Worm (Caenorhabditis elegans): ENCODE measurements around the gene B0545.4.
"Not testable (repeated sequence)": the region's sequence is repeated elsewhere in the genome, so short reads cannot be mapped to it uniquely, and the experiment has no call there.

The B0545.4 gene

ce11 chrIV:80943-81342 is 28.3 kb downstream of the B0545.4 start:
- no peak for TF ChIP-seq flh-1 (GFP tag; optimal IDR thresholded peaks at IDR 0.05)
- no peak for TF ChIP-seq drap-1 (GFP tag; optimal IDR thresholded peaks at IDR 0.05)
- TF ChIP-seq ztf-11 (tag; optimal IDR thresholded peaks at IDR 0.05), result no peak
- TF ChIP-seq hlh-1 (tag; optimal IDR thresholded peaks at IDR 0.05), result no peak

- TF ChIP-seq pha-4 (tag; optimal IDR thresholded peaks at IDR 0.05) (no peak), unc-120 (tag; optimal IDR thresholded peaks at IDR 0.05; ENCODE audit: poor library complexity, severe bottlenecking) (peak; percentile 19), ces-1 (GFP tag; optimal IDR thresholded peaks at IDR 0.05) (peak; percentile 58)
Measured at ce11 chrIV:79205-79604, 30.0 kb downstream of the B0545.4 start, which contains the start of gene T05C7.9. TSS of gene T05C7.9 (plus strand) at chrIV:79276.

ce11 chrIV:78206-78605 is 31.0 kb downstream of the B0545.4 start:
- TF ChIP-seq unc-39 (tag; optimal IDR thresholded peaks at IDR 0.05) (no peak), mep-1 (tag; optimal IDR thresholded peaks at IDR 0.05) (no peak), nhr-237 (tag; optimal IDR thresholded peaks at IDR 0.05) (no peak), lin-32 (GFP tag; optimal IDR thresholded peaks at IDR 0.05) (no peak), cnd-1 (tag; optimal IDR thresholded peaks at IDR 0.05) (no peak), blmp-1 (tag; optimal IDR thresholded peaks at IDR 0.05) (no peak), M03D4.4 (tag; optimal IDR thresholded peaks at IDR 0.05) (no peak), nhr-2 (tag; optimal IDR thresholded peaks at IDR 0.05) (no peak)

- TF ChIP-seq tbx-8 (GFP tag; optimal IDR thresholded peaks at IDR 0.05) (no peak), ces-1 (GFP tag; optimal IDR thresholded peaks at IDR 0.05) (peak; percentile 1)
Measured at ce11 chrIV:77421-77820, 31.8 kb downstream of the B0545.4 start.

- TF ChIP-seq sptf-1 (tag; optimal IDR thresholded peaks at IDR 0.05), result no peak
- TF ChIP-seq flh-1 (GFP tag; optimal IDR thresholded peaks at IDR 0.05), result no peak
- no peak for TF ChIP-seq unc-62 (GFP tag; optimal IDR thresholded peaks at IDR 0.05)
- TF ChIP-seq elt-3 (tag; optimal IDR thresholded peaks at IDR 0.05), result no peak
- TF ChIP-seq ceh-43 (GFP tag; optimal IDR thresholded peaks at IDR 0.05), result no peak
- no peak for TF ChIP-seq mls-2 (tag; optimal IDR thresholded peaks at IDR 0.05)
- no peak for TF ChIP-seq lsy-2 (tag; optimal IDR thresholded peaks at IDR 0.05)
- TF ChIP-seq nhr-237 (tag; optimal IDR thresholded peaks at IDR 0.05), result no peak
- no peak for TF ChIP-seq nhr-12 (tag; optimal IDR thresholded peaks at IDR 0.05)
- no peak for TF ChIP-seq bed-3 (GFP tag; optimal IDR thresholded peaks at IDR 0.05)
- TF ChIP-seq ham-2 (GFP tag; optimal IDR thresholded peaks at IDR 0.05), result no peak
- TF ChIP-seq mep-1 (tag; optimal IDR thresholded peaks at IDR 0.05), result no peak
- no peak for TF ChIP-seq nhr-28 (tag; optimal IDR thresholded peaks at IDR 0.05)
- TF ChIP-seq nhr-2 (tag; optimal IDR thresholded peaks at IDR 0.05), result no peak
- TF ChIP-seq mab-5 (tag; optimal IDR thresholded peaks at IDR 0.05), result no peak
- no peak for TF ChIP-seq blmp-1 (tag; optimal IDR thresholded peaks at IDR 0.05)
- no peak for TF ChIP-seq drap-1 (GFP tag; optimal IDR thresholded peaks at IDR 0.05)
- no peak for TF ChIP-seq zip-8 (tag; optimal IDR thresholded peaks at IDR 0.05)
Measured at ce11 chrIV:76070-76469, 33.1 kb downstream of the B0545.4 start, which contains the start of gene T05C7.8. TSS of gene T05C7.8 (plus strand) at chrIV:76370.

- TF ChIP-seq sptf-1 (tag; optimal IDR thresholded peaks at IDR 0.05), result no peak
Measured at ce11 chrIV:73175-73574, 36.0 kb downstream of the B0545.4 start.

ce11 chrIV:71266-71665 is 37.9 kb downstream of the B0545.4 start:
- TF ChIP-seq elt-3 (tag; optimal IDR thresholded peaks at IDR 0.05), result no peak
- TF ChIP-seq zip-8 (tag; optimal IDR thresholded peaks at IDR 0.05), result peak; percentile 95

ce11 chrIV:61448-61847 is 47.8 kb downstream of the B0545.4 start, which contains the start of gene T05C7.7:
TSS of gene T05C7.7 (plus strand) at chrIV:61748.
- not testable (repeated sequence) for TF ChIP-seq nhr-28 (tag; optimal IDR thresholded peaks at IDR 0.05); elt-1 (tag; optimal IDR thresholded peaks at IDR 0.05; ENCODE audit: borderline replicate concordance, insufficient read depth); snpc-4 (tag; optimal IDR thresholded peaks at IDR 0.05)

All from whole organism, mixed stage, embryonic.